Fruit fly (Drosophila melanogaster) whole organism, embryonic: ENCODE results near the gene RpS7.

ENCODE experiments used
- Abd-B ChIP-seq: fragments of 200-800 bp; sonication (Bioruptor generic); optimal IDR thresholded peaks from 2 replicates; lab custom pipeline; 2018; ENCODE audit warnings: missing biosample characterization, mild to moderate bottlenecking, missing genetic modification characterization, moderate library complexity
- Aef1 ChIP-seq: fragments of 200-800 bp; sonication (Bioruptor generic); IDR thresholded peaks from 3 replicates; pipeline ENCODE4 v1.3.6; 2022; ENCODE audit warnings: missing biosample characterization, missing genetic modification characterization
- Awh ChIP-seq: fragments of 200-800 bp; sonication (Bioruptor generic); IDR thresholded peaks from 2 replicates; pipeline ENCODE4, ENCODE4 v1.3.6; 2022; ENCODE audit warnings: missing biosample characterization, missing genetic modification characterization
- B-H1 ChIP-seq: fragments of 200-800 bp; sonication (Bioruptor generic); IDR thresholded peaks from 3 replicates; pipeline ENCODE4 v1.3.6; 2022; ENCODE audit warnings: missing biosample characterization, missing genetic modification characterization
- BEAF-32 ChIP-seq: fragments of 200-800 bp; sonication (Bioruptor generic); optimal IDR thresholded peaks from 3 replicates; lab custom pipeline; 2017; ENCODE audit warnings: missing biosample characterization, missing genetic modification characterization, mild to moderate bottlenecking, moderate library complexity, missing genetic modification reagents
- CG12104 ChIP-seq: fragments of 200-800 bp; sonication (Bioruptor generic); optimal IDR thresholded peaks from 3 replicates; lab custom pipeline; 2016; ENCODE audit warnings: missing biosample characterization, missing genetic modification characterization
- CG12219 ChIP-seq: fragments of 200-800 bp; sonication (Bioruptor generic); optimal IDR thresholded peaks from 3 replicates; lab custom pipeline; 2018; ENCODE audit warnings: missing biosample characterization, mild to moderate bottlenecking, missing genetic modification characterization
- CG14860 ChIP-seq: fragments of 200-800 bp; sonication (Bioruptor generic); IDR thresholded peaks from 3 replicates; pipeline ENCODE4 v1.3.6; 2022; ENCODE audit warnings: missing biosample characterization, missing genetic modification characterization; ENCODE audit not compliant: partially characterized antibody
- CG15696 ChIP-seq: fragments of 200-800 bp; sonication (Bioruptor generic); optimal IDR thresholded peaks from 2 replicates; lab custom pipeline; 2019; ENCODE audit warnings: missing biosample characterization, mild to moderate bottlenecking, missing genetic modification characterization, moderate library complexity
- CG1603 ChIP-seq: fragments of 200-800 bp; sonication (Bioruptor generic); optimal IDR thresholded peaks from 2 replicates; lab custom pipeline; 2019; ENCODE audit warnings: missing biosample characterization, mild to moderate bottlenecking, missing genetic modification characterization, moderate library complexity
- CG17385 ChIP-seq: fragments of 200-800 bp; sonication (Bioruptor generic); optimal IDR thresholded peaks from 3 replicates; lab custom pipeline; 2018; ENCODE audit warnings: missing biosample characterization, mild to moderate bottlenecking, missing genetic modification characterization
- CG18011 ChIP-seq: fragments of 200-800 bp; sonication (Bioruptor generic); optimal IDR thresholded peaks from 2 replicates; lab custom pipeline; 2017; ENCODE audit warnings: missing biosample characterization, missing genetic modification characterization, mild to moderate bottlenecking, moderate library complexity, missing genotype
- CG2678 ChIP-seq: fragments of 200-800 bp; sonication (Bioruptor generic); optimal IDR thresholded peaks from 3 replicates; lab custom pipeline; 2019; ENCODE audit warnings: missing biosample characterization, mild to moderate bottlenecking, missing genetic modification characterization, moderate library complexity
- CG2889 ChIP-seq: fragments of 200-800 bp; sonication (Bioruptor generic); IDR thresholded peaks from 3 replicates; pipeline ENCODE4 v1.3.6; 2022; ENCODE audit warnings: missing biosample characterization, missing genetic modification characterization
- CG30431 ChIP-seq: fragments of 200-800 bp; sonication (Bioruptor generic); optimal IDR thresholded peaks from 2 replicates; lab custom pipeline; 2017; ENCODE audit warnings: missing biosample characterization, missing genetic modification characterization
- CG33557 ChIP-seq: fragments of 200-800 bp; sonication (Bioruptor generic); optimal IDR thresholded peaks from 2 replicates; lab custom pipeline; 2019; ENCODE audit warnings: missing biosample characterization, mild to moderate bottlenecking, missing genetic modification characterization, moderate library complexity
- CG34422 ChIP-seq: fragments of 200-800 bp; sonication (Bioruptor generic); IDR thresholded peaks from 3 replicates; pipeline ENCODE4 v1.3.6; 2022; ENCODE audit warnings: missing biosample characterization, missing genetic modification characterization
- CG4617 ChIP-seq: fragments of 200-800 bp; sonication (Bioruptor generic); optimal IDR thresholded peaks from 3 replicates; lab custom pipeline; 2016; ENCODE audit warnings: missing biosample characterization, missing genetic modification characterization, borderline replicate concordance
- CG7556 ChIP-seq: fragments of 200-800 bp; sonication (Bioruptor generic); optimal IDR thresholded peaks from 2 replicates; lab custom pipeline; 2017; ENCODE audit warnings: missing biosample characterization, mild to moderate bottlenecking, missing genetic modification characterization
- CG7745 ChIP-seq: fragments of 200-800 bp; sonication (Bioruptor generic); optimal IDR thresholded peaks from 2 replicates; lab custom pipeline; 2018; ENCODE audit warnings: missing biosample characterization, mild to moderate bottlenecking, missing genetic modification characterization, moderate library complexity
- CG7839 ChIP-seq: fragments of 200-800 bp; sonication (Bioruptor generic); optimal IDR thresholded peaks from 3 replicates; lab custom pipeline; 2018; ENCODE audit warnings: missing biosample characterization, mild to moderate bottlenecking, missing genetic modification characterization, moderate library complexity
- CG8388 ChIP-seq: fragments of 200-800 bp; sonication (Bioruptor generic); optimal IDR thresholded peaks from 2 replicates; lab custom pipeline; 2019; ENCODE audit warnings: missing biosample characterization, mild to moderate bottlenecking, missing genetic modification characterization, moderate library complexity
- CG8765 ChIP-seq: fragments of 200-800 bp; sonication (Bioruptor generic); IDR thresholded peaks from 2 replicates; pipeline ENCODE4 v1.3.6; 2022; ENCODE audit warnings: missing biosample characterization, missing genetic modification characterization
- CG8944 ChIP-seq: fragments of 200-800 bp; sonication (Bioruptor generic); optimal IDR thresholded peaks from 3 replicates; lab custom pipeline; 2016; ENCODE audit warnings: missing biosample characterization, missing genetic modification characterization
- Chrac-16 ChIP-seq: fragments of 200-800 bp; sonication (Bioruptor generic); optimal IDR thresholded peaks from 3 replicates; lab custom pipeline; 2016; ENCODE audit warnings: missing biosample characterization, missing genetic modification characterization
- Dbx ChIP-seq: fragments of 200-800 bp; sonication (Bioruptor generic); IDR thresholded peaks from 3 replicates; pipeline ENCODE4 v1.3.6; 2022; ENCODE audit warnings: missing biosample characterization, missing genetic modification characterization
- Fer1 ChIP-seq: fragments of 200-800 bp; sonication (Bioruptor generic); optimal IDR thresholded peaks from 2 replicates; lab custom pipeline; 2017; ENCODE audit warnings: missing biosample characterization, mild to moderate bottlenecking, missing genetic modification characterization
- Hmx ChIP-seq: fragments of 200-800 bp; sonication (Bioruptor generic); optimal IDR thresholded peaks from 2 replicates; lab custom pipeline; 2016; ENCODE audit warnings: missing biosample characterization, missing genetic modification characterization
- Hsf ChIP-seq: fragments of 200-800 bp; sonication (Bioruptor generic); optimal IDR thresholded peaks from 3 replicates; lab custom pipeline; 2016; ENCODE audit warnings: missing biosample characterization, missing genetic modification characterization
- MTF-1 ChIP-seq: fragments of 200-800 bp; sonication (Bioruptor generic); optimal IDR thresholded peaks from 2 replicates; lab custom pipeline; 2018; ENCODE audit warnings: missing biosample characterization, mild to moderate bottlenecking, missing genetic modification characterization, borderline replicate concordance
- NK7.1 ChIP-seq: fragments of 200-800 bp; sonication (Bioruptor generic); optimal IDR thresholded peaks from 3 replicates; lab custom pipeline; 2016; ENCODE audit warnings: missing biosample characterization, missing genetic modification characterization
- Oaz ChIP-seq: fragments of 200-800 bp; sonication (Bioruptor generic); IDR thresholded peaks from 2 replicates; pipeline ENCODE4 v1.3.6; 2022; ENCODE audit warnings: missing biosample characterization, missing genetic modification characterization
- Sin3A ChIP-seq: fragments of >200 bp; optimal IDR thresholded peaks from 2 replicates; lab custom pipeline; 2018
- ac ChIP-seq: fragments of 200-800 bp; sonication (Bioruptor generic); optimal IDR thresholded peaks from 3 replicates; lab custom pipeline; 2017; ENCODE audit warnings: missing biosample characterization, mild to moderate bottlenecking, missing genetic modification characterization
- ash1 ChIP-seq: fragments of 200-800 bp; sonication (Bioruptor generic); optimal IDR thresholded peaks from 2 replicates; lab custom pipeline; 2018; ENCODE audit warnings: missing biosample characterization, mild to moderate bottlenecking, missing genetic modification characterization
- bcd ChIP-seq: fragments of 200-800 bp; sonication (Bioruptor generic); optimal IDR thresholded peaks from 2 replicates; lab custom pipeline; 2017; ENCODE audit warnings: missing biosample characterization, mild to moderate bottlenecking, missing genetic modification characterization
- bsh ChIP-seq, 2 experiments: fragments of 200-800 bp; sonication (Bioruptor generic); optimal IDR thresholded peaks; 2 replicates each; lab custom pipeline; 2017 to 2018; ENCODE audit warnings: mild to moderate bottlenecking in 2 of 2, missing biosample characterization in 2 of 2, missing genetic modification characterization in 2 of 2, moderate library complexity in 1 of 2
- ci ChIP-seq: fragments of 200-800 bp; sonication (Bioruptor generic); IDR thresholded peaks from 3 replicates; pipeline ENCODE4 v1.3.6; 2022; ENCODE audit warnings: missing biosample characterization, missing genetic modification characterization
- crc ChIP-seq: fragments of 200-800 bp; sonication (Bioruptor generic); optimal IDR thresholded peaks from 2 replicates; lab custom pipeline; 2016; ENCODE audit warnings: missing biosample characterization, missing genetic modification characterization
- dmrt99B ChIP-seq: fragments of 200-800 bp; sonication (Bioruptor generic); optimal IDR thresholded peaks from 2 replicates; lab custom pipeline; 2018; ENCODE audit warnings: missing biosample characterization, mild to moderate bottlenecking, missing genetic modification characterization, moderate library complexity
- ewg ChIP-seq: fragments of 200-800 bp; sonication (Bioruptor generic); optimal IDR thresholded peaks from 3 replicates; lab custom pipeline; 2017; ENCODE audit warnings: mild to moderate bottlenecking, missing biosample characterization, missing genetic modification reagents, missing genetic modification characterization
- h ChIP-seq: fragments of >200 bp; optimal IDR thresholded peaks from 2 replicates; lab custom pipeline; 2017
- knrl ChIP-seq: fragments of 200-800 bp; sonication (Bioruptor generic); IDR thresholded peaks from 3 replicates; pipeline ENCODE4 v1.3.6; 2022; ENCODE audit warnings: missing biosample characterization, missing genetic modification characterization; ENCODE audit not compliant: partially characterized antibody
- lilli ChIP-seq: fragments of 200-800 bp; sonication (Bioruptor generic); optimal IDR thresholded peaks from 3 replicates; lab custom pipeline; 2016; ENCODE audit warnings: missing biosample characterization, missing genetic modification characterization
- pan ChIP-seq, 4 experiments: fragments of >200 bp in 3 of 4; fragments of 200-800 bp in 1 of 4; sonication (Bioruptor generic) in 1 of 4; optimal IDR thresholded peaks in 3 of 4; IDR thresholded peaks in 1 of 4; 2 replicates each; pipeline versions ENCODE4 v1.3.6 to Lab custom; 2017 to 2022; ENCODE audit warnings: missing biosample characterization in 2 of 4, missing genetic modification characterization in 2 of 4, mixed read lengths in 1 of 4
- pfk ChIP-seq: fragments of 200-800 bp; sonication (Bioruptor generic); optimal IDR thresholded peaks from 2 replicates; lab custom pipeline; 2018; ENCODE audit warnings: missing biosample characterization, mild to moderate bottlenecking, missing genetic modification characterization, moderate library complexity
- prd ChIP-seq, 3 experiments: fragments of >200 bp in 2 of 3; fragments of 200-800 bp in 1 of 3; sonication (Bioruptor generic) in 1 of 3; optimal IDR thresholded peaks in 2 of 3; IDR thresholded peaks in 1 of 3; 2 replicates in 2 of 3; 3 replicates in 1 of 3; pipeline versions ENCODE4 v1.3.6 to Lab custom; 2017 to 2022; ENCODE audit warnings: missing biosample characterization in 1 of 3, missing genetic modification characterization in 1 of 3
- trh ChIP-seq: fragments of 200-800 bp; sonication (Bioruptor generic); optimal IDR thresholded peaks from 2 replicates; lab custom pipeline; 2016; ENCODE audit warnings: missing biosample characterization, missing genetic modification characterization
- vvl ChIP-seq: fragments of 200-800 bp; sonication (Bioruptor generic); IDR thresholded peaks from 2 replicates; pipeline ENCODE4 v1.3.6; 2022; ENCODE audit warnings: missing biosample characterization, missing genetic modification characterization

The RpS7 gene

dm6 chr3R:30195606-30196049 lies 13.2 kb downstream of the RpS7 start (continued):
- TF ChIP-seq NK7.1 (GFP tag; lab: Kevin White, UChicago) (no peak), CG8765 (GFP tag; lab: Robert Waterston, UW) (no peak), CG7839 (tag; lab: Kevin White, UChicago) (peak; percentile 35), Awh (GFP tag; lab: Robert Waterston, UW) (0 out of 2 replicates have a peak, but pooled peaks have one; percentile 5), lilli (peak; percentile 67), Abd-B (GFP tag; lab: Kevin White, UChicago) (no peak), ci (GFP tag; lab: Robert Waterston, UW) (peak; percentile 55; the same call in 1 of the 3 replicates), pfk (GFP tag; lab: Kevin White, UChicago) (no peak), ac (GFP tag; lab: Kevin White, UChicago) (no peak), B-H1 (GFP tag; lab: Robert Waterston, UW) (peak; percentile 40; the same call in 1 of the 3 replicates), CG12219 (peak; percentile 17), ewg (no peak), CG8388 (GFP tag; lab: Kevin White, UChicago) (no peak), Fer1 (GFP tag; lab: Kevin White, UChicago) (peak; percentile 71), Dbx (GFP tag; lab: Robert Waterston, UW) (peak; percentile 71; the same call in 2 of the 3 replicates), CG15696 (no peak), Aef1 (GFP tag; lab: Robert Waterston, UW) (no peak), CG34422 (GFP tag; lab: Robert Waterston, UW) (peak; percentile 59; the same call in 2 of the 3 replicates), Sin3A (lab: Kevin White, UChicago) (no peak), CG17385 (GFP tag; lab: Kevin White, UChicago) (no peak), MTF-1 (GFP tag; lab: Kevin White, UChicago) (no peak), CG12104 (GFP tag; lab: Kevin White, UChicago) (no peak), h (lab: Kevin White, UChicago) (no peak), CG33557 (no peak), Hsf (GFP tag; lab: Kevin White, UChicago) (peak; percentile 46), CG7745 (tag; lab: Kevin White, UChicago) (no peak), Oaz (GFP tag; lab: Robert Waterston, UW) (0 out of 2 replicates have a peak, but pooled peaks have one; percentile 14), CG4617 (no peak), dmrt99B (tag; lab: Kevin White, UChicago) (peak; percentile 2), bsh (GFP tag; optimal IDR thresholded peaks at IDR 0.05; lab: Kevin White, UChicago) (peak in 1 of 2 experiments; percentile 15), CG2678 (tag; lab: Kevin White, UChicago) (peak; percentile 59), BEAF-32 (GFP tag; lab: Kevin White, UChicago) (no peak), prd (optimal IDR thresholded peaks at IDR 0.05; lab: Kevin White, UChicago) (no peak), prd (GFP tag; IDR thresholded peaks at IDR 0.05; lab: Robert Waterston, UW) (peak; percentile 69), CG30431 (GFP tag; lab: Kevin White, UChicago) (no peak), pan (optimal IDR thresholded peaks at IDR 0.05; lab: Kevin White, UChicago) (no peak), pan (GFP tag; optimal IDR thresholded peaks at IDR 0.05 in 1 of 2, IDR thresholded peaks at IDR 0.05 in 1 of 2) (peak in 1 of 2 experiments; percentile 55), CG1603 (tag; lab: Kevin White, UChicago) (peak; percentile 37), Chrac-16 (GFP tag; lab: Kevin White, UChicago) (peak; percentile 30), CG2889 (GFP tag; lab: Robert Waterston, UW) (0 out of 3 replicates have a peak, but pooled peaks have one; percentile 4), trh (GFP tag; lab: Kevin White, UChicago) (no peak), knrl (no peak), CG7556 (GFP tag; lab: Kevin White, UChicago) (no peak), CG18011 (GFP tag; lab: Kevin White, UChicago) (no peak), Hmx (no peak), CG8944 (peak; percentile 47), crc (no peak), bcd (GFP tag; lab: Kevin White, UChicago) (peak; percentile 58), ash1 (GFP tag; lab: Kevin White, UChicago) (no peak), CG14860 (GFP tag; lab: Robert Waterston, UW) (no peak), vvl (peak; percentile 75)
